Worm (Caenorhabditis elegans) whole organism, L4 larva: ENCODE measurements around the gene F13A7.1.

ENCODE experiments used
- D1046.2 ChIP-seq: fragments of 200-800 bp; sonication (Bioruptor generic); IDR thresholded peaks from 2 replicates; pipeline ENCODE4 v1.3.6; 2022; ENCODE audit warnings: missing genetic modification characterization, missing compliant biosample characterization
- Y48G9A.11 ChIP-seq: fragments of 200-800 bp; sonication (Bioruptor generic); IDR thresholded peaks from 2 replicates; pipeline ENCODE4 v1.3.6; 2022; ENCODE audit warnings: missing genetic modification reagents, missing genetic modification characterization, missing compliant biosample characterization
- Y5F2A.4 ChIP-seq: fragments of 200-800 bp; sonication (Bioruptor generic); optimal IDR thresholded peaks from 2 replicates; lab custom pipeline; 2018; ENCODE audit warnings: mild to moderate bottlenecking, missing genetic modification characterization, missing compliant biosample characterization
- Y75B8A.6 ChIP-seq: fragments of 200-800 bp; sonication (Bioruptor generic); IDR thresholded peaks from 2 replicates; pipeline ENCODE4 v1.3.6; 2022; ENCODE audit warnings: missing genetic modification reagents, missing genetic modification characterization, missing compliant biosample characterization
- attf-4 ChIP-seq: sonication (generic microtip); optimal IDR thresholded peaks from 3 replicates; lab custom pipeline; 2017; ENCODE audit warnings: missing biosample characterization, missing genetic modification characterization
- ceh-28 ChIP-seq: fragments of 150-350 bp; optimal IDR thresholded peaks from 2 replicates; lab custom pipeline; 2014; ENCODE audit warnings: missing biosample characterization, missing genetic modification reagents, missing genetic modification characterization
- ceh-62 ChIP-seq: sonication (generic microtip); optimal IDR thresholded peaks from 2 replicates; lab custom pipeline; 2017; ENCODE audit warnings: missing biosample characterization, missing genetic modification characterization
- ceh-82 ChIP-seq: sonication (generic microtip); optimal IDR thresholded peaks from 2 replicates; lab custom pipeline; 2017; ENCODE audit warnings: missing biosample characterization, missing genetic modification characterization
- ces-1 ChIP-seq: fragments of 150-350 bp; sonication (generic microtip); optimal IDR thresholded peaks from 4 replicates; lab custom pipeline; 2014; ENCODE audit warnings: missing biosample characterization, missing genetic modification reagents, missing genetic modification characterization
- ctbp-1 ChIP-seq: fragments of 200-800 bp; sonication (Bioruptor generic); IDR thresholded peaks from 2 replicates; pipeline ENCODE4 v1.3.6; 2022; ENCODE audit warnings: missing genetic modification reagents, missing genetic modification characterization, missing compliant biosample characterization
- daf-12 ChIP-seq: fragments of 150-350 bp; optimal IDR thresholded peaks from 2 replicates; lab custom pipeline; 2014; ENCODE audit warnings: missing biosample characterization, missing genetic modification reagents, missing genetic modification characterization
- dmd-6 ChIP-seq: fragments of 200-800 bp; sonication (Bioruptor generic); IDR thresholded peaks from 2 replicates; pipeline ENCODE4 v1.3.6; 2022; ENCODE audit warnings: missing genetic modification reagents, missing genetic modification characterization, missing compliant biosample characterization
- dmd-9 ChIP-seq: fragments of 200-800 bp; sonication (Bioruptor generic); IDR thresholded peaks from 2 replicates; pipeline ENCODE4 v1.3.6; 2022; ENCODE audit warnings: missing genetic modification reagents, missing genetic modification characterization, missing compliant biosample characterization
- egl-43 ChIP-seq: fragments of 200-800 bp; sonication (Bioruptor generic); IDR thresholded peaks from 2 replicates; pipeline ENCODE4 v1.3.6; 2022; ENCODE audit warnings: missing genetic modification reagents, missing genetic modification characterization, missing compliant biosample characterization
- hif-1 ChIP-seq, 2 experiments: sonication (generic microtip); optimal IDR thresholded peaks; 2 replicates each; lab custom pipeline; 2016 to 2017; ENCODE audit warnings: missing compliant biosample characterization in 2 of 2, missing genetic modification characterization in 2 of 2, missing genetic modification reagents in 2 of 2, missing genotype in 2 of 2, mild to moderate bottlenecking in 1 of 2
- lin-1 ChIP-seq: fragments of 200-800 bp; sonication (Bioruptor generic); IDR thresholded peaks from 2 replicates; pipeline ENCODE4 v1.3.6; 2022; ENCODE audit warnings: missing genetic modification reagents, missing genetic modification characterization, missing compliant biosample characterization
- lin-15B ChIP-seq: fragments of 150-350 bp; sonication (generic microtip); optimal IDR thresholded peaks from 3 replicates; lab custom pipeline; 2014; ENCODE audit warnings: missing biosample characterization, missing genetic modification characterization
- lin-29 ChIP-seq: fragments of 200-800 bp; sonication (Bioruptor generic); IDR thresholded peaks from 2 replicates; pipeline ENCODE4 v1.3.6; 2022; ENCODE audit warnings: missing genetic modification reagents, missing genetic modification characterization, missing compliant biosample characterization
- lin-39 ChIP-seq: fragments of 150-350 bp; optimal IDR thresholded peaks from 2 replicates; lab custom pipeline; 2014; ENCODE audit warnings: missing biosample characterization, missing genetic modification reagents, missing genetic modification characterization
- lsy-2 ChIP-seq, 2 experiments: fragments of 150-350 bp in 1 of 2; sonication (generic microtip) in 1 of 2; optimal IDR thresholded peaks; 2 replicates each; lab custom pipeline; 2014 to 2017; ENCODE audit warnings: missing biosample characterization in 2 of 2, missing genetic modification characterization in 2 of 2
- mdl-1 ChIP-seq, 2 experiments: fragments of 150-350 bp in 1 of 2; sonication (generic microtip) in 1 of 2; optimal IDR thresholded peaks; 2 replicates each; lab custom pipeline; 2014 to 2017; ENCODE audit warnings: missing biosample characterization in 2 of 2, missing genetic modification characterization in 2 of 2
- mxl-2 ChIP-seq: fragments of 200-800 bp; sonication (Bioruptor generic); conservative IDR thresholded peaks from 2 replicates; pipeline ENCODE4 v1.3.6; 2022; ENCODE audit warnings: missing genetic modification reagents, missing genetic modification characterization, missing compliant biosample characterization
- nhr-10 ChIP-seq: fragments of 150-350 bp; optimal IDR thresholded peaks from 2 replicates; lab custom pipeline; 2014; ENCODE audit warnings: missing biosample characterization, missing genetic modification characterization
- nhr-102 ChIP-seq: sonication (generic microtip); optimal IDR thresholded peaks from 2 replicates; lab custom pipeline; 2016; ENCODE audit warnings: mild to moderate bottlenecking, missing genetic modification characterization, moderate library complexity, missing compliant biosample characterization
- nhr-11 ChIP-seq: fragments of 150-350 bp; optimal IDR thresholded peaks from 2 replicates; lab custom pipeline; 2014; ENCODE audit warnings: missing biosample characterization, missing genetic modification characterization
- nhr-111 ChIP-seq: fragments of 200-800 bp; sonication (Bioruptor generic); optimal IDR thresholded peaks from 2 replicates; lab custom pipeline; 2018; ENCODE audit warnings: mild to moderate bottlenecking, missing genetic modification characterization, missing compliant biosample characterization
- nhr-25 ChIP-seq: sonication (generic microtip); optimal IDR thresholded peaks from 2 replicates; lab custom pipeline; 2017; ENCODE audit warnings: missing genetic modification characterization, mild to moderate bottlenecking, missing compliant biosample characterization, antibody characterized with exemption, moderate library complexity, borderline replicate concordance; ENCODE audit not compliant: insufficient read depth
- nhr-41 ChIP-seq: fragments of 200-800 bp; sonication (Bioruptor generic); IDR thresholded peaks from 2 replicates; pipeline ENCODE4 v1.3.6; 2022; ENCODE audit warnings: missing genetic modification reagents, missing genetic modification characterization, missing compliant biosample characterization
- nhr-42 ChIP-seq: fragments of 200-800 bp; sonication (Bioruptor generic); IDR thresholded peaks from 2 replicates; pipeline ENCODE4 v1.3.6; 2022; ENCODE audit warnings: missing genetic modification characterization, missing compliant biosample characterization
- nhr-76 ChIP-seq: fragments of 150-350 bp; optimal IDR thresholded peaks from 2 replicates; lab custom pipeline; 2014; ENCODE audit warnings: missing biosample characterization, missing genetic modification characterization
- nhr-77 ChIP-seq: fragments of 150-350 bp; optimal IDR thresholded peaks from 2 replicates; lab custom pipeline; 2014; ENCODE audit warnings: missing biosample characterization, missing genetic modification characterization
- pha-4 ChIP-seq, 2 experiments: fragments of 150-350 bp in 1 of 2; fragments of 200-800 bp in 1 of 2; sonication (Bioruptor generic) in 1 of 2; IDR thresholded peaks in 1 of 2; optimal IDR thresholded peaks in 1 of 2; 2 replicates each; pipeline versions ENCODE4 v1.3.6 to Lab custom; 2014 to 2022; ENCODE audit warnings: missing genetic modification characterization in 2 of 2, missing genetic modification reagents in 2 of 2, missing biosample characterization in 1 of 2, missing compliant biosample characterization in 1 of 2
- set-16 ChIP-seq: fragments of 200-800 bp; sonication (Bioruptor generic); IDR thresholded peaks from 2 replicates; pipeline ENCODE4 v1.3.6; 2022; ENCODE audit warnings: missing genetic modification reagents, missing genetic modification characterization, missing compliant biosample characterization
- skn-1 ChIP-seq: fragments of 150-350 bp; optimal IDR thresholded peaks from 2 replicates; lab custom pipeline; 2014; ENCODE audit warnings: missing biosample characterization, missing genetic modification characterization
- snpc-1.2 ChIP-seq: fragments of 200-800 bp; sonication (Bioruptor generic); IDR thresholded peaks from 2 replicates; pipeline ENCODE4 v1.3.6; 2022; ENCODE audit warnings: missing genetic modification reagents, missing genetic modification characterization, missing compliant biosample characterization
- unc-130 ChIP-seq: sonication (generic microtip); optimal IDR thresholded peaks from 2 replicates; lab custom pipeline; 2016; ENCODE audit warnings: missing genetic modification reagents, missing genetic modification characterization, missing compliant biosample characterization
- unc-62 ChIP-seq, 3 experiments: fragments of 150-350 bp in 1 of 3; sonication (generic microtip); optimal IDR thresholded peaks in 2 of 3; peaks in 1 of 3; 1 replicate in 1 of 3; 2 replicates in 2 of 3; lab custom pipeline; 2014 to 2017; ENCODE audit warnings: missing biosample characterization in 3 of 3, missing genetic modification characterization in 3 of 3, missing genetic modification reagents in 3 of 3, missing genotype in 1 of 3
- zfp-2 ChIP-seq: sonication (generic microtip); optimal IDR thresholded peaks from 2 replicates; lab custom pipeline; 2016; ENCODE audit warnings: mild to moderate bottlenecking, missing genetic modification characterization, missing compliant biosample characterization
- zip-2 ChIP-seq: fragments of 150-350 bp; optimal IDR thresholded peaks from 2 replicates; lab custom pipeline; 2014; ENCODE audit warnings: missing biosample characterization, missing genetic modification characterization

Gene F13A7.1

ce11 chrV:16401519-16401918, 23.8 kb upstream of the F13A7.1 start, which contains the start of gene F13A7.14 (continued):
- TF ChIP-seq pha-4 (GFP tag; IDR thresholded peaks at IDR 0.05; lab: Robert Waterston, UW) (no peak), pha-4 (tag; optimal IDR thresholded peaks at IDR 0.05; lab: Kevin White, UChicago) (no peak), dmd-6 (GFP tag; lab: Robert Waterston, UW) (peak; percentile 75), zfp-2 (tag; lab: Kevin White, UChicago) (no peak), nhr-76 (tag; lab: Kevin White, UChicago) (no peak), nhr-77 (tag; lab: Kevin White, UChicago) (no peak), nhr-10 (tag; lab: Kevin White, UChicago) (no peak), Y75B8A.6 (no peak), nhr-41 (GFP tag; lab: Robert Waterston, UW) (no peak), daf-12 (no peak), dmd-9 (GFP tag; lab: Robert Waterston, UW) (peak; percentile 89), lsy-2 (tag; optimal IDR thresholded peaks at IDR 0.05; lab: Kevin White, UChicago) (peak in 1 of 2 experiments; percentile 87), Y5F2A.4 (GFP tag; lab: Kevin White, UChicago) (no peak), Y48G9A.11 (GFP tag; lab: Robert Waterston, UW) (peak; percentile 44; the same call in 1 of the 2 replicates), nhr-42 (peak; percentile 38; the same call in 1 of the 2 replicates), lin-39 (tag; lab: Kevin White, UChicago) (no peak), unc-130 (GFP tag; lab: Kevin White, UChicago) (peak; percentile 87), nhr-102 (tag; lab: Kevin White, UChicago) (peak; percentile 77), lin-1 (no peak), mdl-1 (tag; optimal IDR thresholded peaks at IDR 0.05; lab: Kevin White, UChicago) (no peak), ceh-82 (tag; lab: Kevin White, UChicago) (no peak), hif-1 (tag; optimal IDR thresholded peaks at IDR 0.05; lab: Kevin White, UChicago) (peak in 1 of 2 experiments; percentile 90), D1046.2 (GFP tag; lab: Robert Waterston, UW) (no peak), snpc-1.2 (GFP tag; lab: Robert Waterston, UW) (0 out of 2 replicates have a peak, but pooled peaks have one; percentile 32), set-16 (GFP tag; lab: Robert Waterston, UW) (no peak), ces-1 (GFP tag; lab: Kevin White, UChicago) (no peak), ceh-28 (tag; lab: Kevin White, UChicago) (no peak), nhr-25 (no peak), attf-4 (tag; lab: Kevin White, UChicago) (no peak), nhr-11 (tag; lab: Kevin White, UChicago) (no peak), skn-1 (tag; lab: Kevin White, UChicago) (no peak)

- TF ChIP-seq lin-15B (tag; lab: Kevin White, UChicago) (no peak), unc-62 (GFP tag; optimal IDR thresholded peaks at IDR 0.05 in 1 of 2; lab: Kevin White, UChicago) (peak in 1 of 2 experiments; percentile 52), unc-62 (tag; optimal IDR thresholded peaks at IDR 0.05; lab: Kevin White, UChicago) (no peak)
Observed at ce11 chrV:16399388-16399787, 21.6 kb upstream of the F13A7.1 start, which contains the start of gene sre-36. sre-36 (plus strand) TSS chrV:16399688.

- TF ChIP-seq mxl-2 (GFP tag; lab: Robert Waterston, UW), result no peak
- no peak for TF ChIP-seq lin-29
- TF ChIP-seq D1046.2 (GFP tag; lab: Robert Waterston, UW), result no peak
- no peak for TF ChIP-seq ctbp-1 (GFP tag; lab: Robert Waterston, UW)
- TF ChIP-seq Y75B8A.6, result no peak
- TF ChIP-seq egl-43 (GFP tag; lab: Robert Waterston, UW), result no peak
- TF ChIP-seq ceh-62 (tag; lab: Kevin White, UChicago), result no peak
- TF ChIP-seq nhr-102 (tag; lab: Kevin White, UChicago), result no peak
- no peak for TF ChIP-seq zip-2
- no peak for TF ChIP-seq nhr-111 (GFP tag; lab: Kevin White, UChicago)
Observed at ce11 chrV:16395739-16396138, 18.0 kb upstream of the F13A7.1 start, which contains the start of gene F13A7.12. F13A7.12 (plus strand) TSS chrV:16396039.
